Worm (Caenorhabditis elegans) whole organism, young adult: Measurements from ENCODE around the gene npr-20.

Experiments used
- B0019.2 ChIP-seq: fragments of 200-800 bp; sonication (Bioruptor generic); conservative IDR thresholded peaks from 2 replicates; pipeline ENCODE4 v1.3.6; 2022; ENCODE audit warnings: missing genetic modification reagents, missing genetic modification characterization, missing compliant biosample characterization
- B0336.3 ChIP-seq: fragments of 200-800 bp; sonication (Bioruptor generic); IDR thresholded peaks from 2 replicates; pipeline ENCODE4 v1.3.6; 2022; ENCODE audit warnings: missing genetic modification characterization, missing compliant biosample characterization
- C17E4.6 ChIP-seq: fragments of 200-800 bp; sonication (Bioruptor generic); IDR thresholded peaks from 2 replicates; pipeline ENCODE4 v1.3.6; 2022; ENCODE audit warnings: missing genetic modification reagents, missing genetic modification characterization, missing compliant biosample characterization
- D2030.7 ChIP-seq: fragments of 200-800 bp; sonication (Bioruptor generic); IDR thresholded peaks from 2 replicates; pipeline ENCODE4 v1.3.6; 2022; ENCODE audit warnings: missing genetic modification reagents, missing genetic modification characterization, missing compliant biosample characterization
- F10E7.11 ChIP-seq: sonication (generic microtip); optimal IDR thresholded peaks from 2 replicates; lab custom pipeline; 2017; ENCODE audit warnings: mild to moderate bottlenecking, missing genetic modification characterization, moderate library complexity, missing compliant biosample characterization
- F22D6.2 ChIP-seq: sonication (generic microtip); optimal IDR thresholded peaks from 2 replicates; lab custom pipeline; 2016; ENCODE audit warnings: mild to moderate bottlenecking, missing genetic modification characterization, missing compliant biosample characterization
- F39B2.1 ChIP-seq: fragments of 200-800 bp; sonication (Bioruptor generic); IDR thresholded peaks from 2 replicates; pipeline ENCODE4 v1.3.6; 2022; ENCODE audit warnings: missing genetic modification reagents, missing genetic modification characterization, missing compliant biosample characterization
- F52B5.7 ChIP-seq: sonication (generic microtip); optimal IDR thresholded peaks from 2 replicates; lab custom pipeline; 2016; ENCODE audit warnings: mild to moderate bottlenecking, missing genetic modification characterization, missing compliant biosample characterization
- K11D2.4 ChIP-seq: fragments of 200-800 bp; sonication (Bioruptor generic); IDR thresholded peaks from 2 replicates; pipeline ENCODE4 v1.3.6; 2022; ENCODE audit warnings: missing genetic modification reagents, missing genetic modification characterization, missing compliant biosample characterization
- T26A5.8 ChIP-seq: sonication (generic microtip); optimal IDR thresholded peaks from 2 replicates; lab custom pipeline; 2016; ENCODE audit warnings: missing genetic modification characterization, missing compliant biosample characterization
- Y56A3A.18 ChIP-seq: fragments of 200-800 bp; sonication (Bioruptor generic); IDR thresholded peaks from 2 replicates; pipeline ENCODE4 v1.3.6; 2022; ENCODE audit warnings: missing genetic modification reagents, missing genetic modification characterization, missing compliant biosample characterization
- Y95B8A.8 ChIP-seq: fragments of 200-800 bp; sonication (Bioruptor generic); IDR thresholded peaks from 2 replicates; pipeline ENCODE4 v1.3.6; 2022; ENCODE audit warnings: missing genetic modification reagents, missing genetic modification characterization, missing compliant biosample characterization
- ama-1 ChIP-seq, 3 experiments: fragments of 150-350 bp in 1 of 3; sonication (generic microtip) in 2 of 3; optimal IDR thresholded peaks; 2 replicates each; lab custom pipeline; 2014 to 2018; ENCODE audit warnings: missing biosample characterization in 2 of 3, missing genetic modification characterization in 2 of 3, missing genetic modification reagents in 2 of 3
- atf-7 ChIP-seq: sonication (generic microtip); optimal IDR thresholded peaks from 2 replicates; lab custom pipeline; 2017; ENCODE audit warnings: mild to moderate bottlenecking, missing genetic modification characterization, missing compliant biosample characterization
- bed-2 ChIP-seq: fragments of 200-800 bp; sonication (Bioruptor generic); IDR thresholded peaks from 2 replicates; pipeline ENCODE4 v1.3.6; 2022; ENCODE audit warnings: missing genetic modification reagents, missing genetic modification characterization, missing compliant biosample characterization
- ccch-3 ChIP-seq: fragments of 200-800 bp; sonication (Bioruptor generic); optimal IDR thresholded peaks from 2 replicates; lab custom pipeline; 2018; ENCODE audit warnings: mild to moderate bottlenecking, missing genetic modification characterization, missing compliant biosample characterization
- cebp-1 ChIP-seq, 2 experiments: fragments of 200-800 bp in 1 of 2; sonication (Bioruptor generic) in 1 of 2; sonication (generic microtip) in 1 of 2; IDR thresholded peaks in 1 of 2; optimal IDR thresholded peaks in 1 of 2; 2 replicates each; pipeline versions ENCODE4 v1.3.6 to Lab custom; 2017 to 2022; ENCODE audit warnings: missing compliant biosample characterization in 2 of 2, missing genetic modification characterization in 2 of 2, mild to moderate bottlenecking in 1 of 2, missing genetic modification reagents in 1 of 2, moderate library complexity in 1 of 2
- cebp-2 ChIP-seq: fragments of 200-800 bp; sonication (Bioruptor generic); IDR thresholded peaks from 2 replicates; pipeline ENCODE4 v1.3.6; 2022; ENCODE audit warnings: missing genetic modification characterization, missing compliant biosample characterization
- ceh-40 ChIP-seq: fragments of 200-800 bp; sonication (Bioruptor generic); IDR thresholded peaks from 2 replicates; pipeline ENCODE4 v1.3.6; 2022; ENCODE audit warnings: missing genetic modification characterization, missing compliant biosample characterization
- chd-7 ChIP-seq: sonication (generic microtip); optimal IDR thresholded peaks from 2 replicates; lab custom pipeline; 2016; ENCODE audit warnings: mild to moderate bottlenecking, missing genetic modification characterization, moderate library complexity, missing compliant biosample characterization
- dox-1 ChIP-seq: fragments of 200-800 bp; sonication (Bioruptor generic); IDR thresholded peaks from 2 replicates; pipeline ENCODE4 v1.3.6; 2022; ENCODE audit warnings: missing genetic modification reagents, missing genetic modification characterization, missing compliant biosample characterization
- dpff-1 ChIP-seq: sonication (generic microtip); optimal IDR thresholded peaks from 2 replicates; lab custom pipeline; 2017; ENCODE audit warnings: mild to moderate bottlenecking, missing genetic modification characterization, missing compliant biosample characterization
- efl-1 ChIP-seq: fragments of 150-350 bp; optimal IDR thresholded peaks from 2 replicates; lab custom pipeline; 2014; ENCODE audit warnings: missing biosample characterization, missing genetic modification reagents, missing genetic modification characterization
- egl-18 ChIP-seq: fragments of 200-800 bp; sonication (Bioruptor generic); IDR thresholded peaks from 2 replicates; pipeline ENCODE4 v1.3.6; 2022; ENCODE audit warnings: missing genetic modification reagents, missing genetic modification characterization, missing compliant biosample characterization
- egl-44 ChIP-seq: fragments of 200-800 bp; sonication (Bioruptor generic); IDR thresholded peaks from 2 replicates; pipeline ENCODE4 v1.3.6; 2022; ENCODE audit warnings: missing genetic modification reagents, missing genetic modification characterization, missing compliant biosample characterization
- ets-4 ChIP-seq: fragments of 200-800 bp; sonication (Bioruptor generic); optimal IDR thresholded peaks from 2 replicates; lab custom pipeline; 2018; ENCODE audit warnings: mild to moderate bottlenecking, missing genetic modification characterization, missing compliant biosample characterization
- him-1 ChIP-seq: sonication (generic microtip); optimal IDR thresholded peaks from 2 replicates; lab custom pipeline; 2016; ENCODE audit warnings: missing genotype, missing genetic modification reagents, missing genetic modification characterization, missing compliant biosample characterization
- lin-26 ChIP-seq: fragments of 200-800 bp; sonication (Bioruptor generic); IDR thresholded peaks from 2 replicates; pipeline ENCODE4 v1.3.6; 2022; ENCODE audit warnings: missing genetic modification reagents, missing genetic modification characterization, missing compliant biosample characterization
- lsy-27 ChIP-seq: sonication (generic microtip); optimal IDR thresholded peaks from 2 replicates; lab custom pipeline; 2017; ENCODE audit warnings: missing genetic modification characterization, mild to moderate bottlenecking, missing compliant biosample characterization, antibody characterized with exemption, missing genotype, borderline replicate concordance; ENCODE audit not compliant: insufficient read depth
- madf-8 ChIP-seq: fragments of 200-800 bp; sonication (Bioruptor generic); conservative IDR thresholded peaks from 2 replicates; pipeline ENCODE4 v1.3.6; 2022; ENCODE audit warnings: missing genetic modification reagents, missing genetic modification characterization, missing compliant biosample characterization
- mcd-1 ChIP-seq: fragments of 200-800 bp; sonication (Bioruptor generic); IDR thresholded peaks from 2 replicates; pipeline ENCODE4 v1.3.6; 2022; ENCODE audit warnings: missing genetic modification reagents, missing genetic modification characterization, missing compliant biosample characterization
- mel-28 ChIP-seq: sonication (generic microtip); optimal IDR thresholded peaks from 2 replicates; lab custom pipeline; 2016; ENCODE audit warnings: borderline replicate concordance, mild to moderate bottlenecking, missing genetic modification characterization, missing compliant biosample characterization
- mes-4 ChIP-seq: sonication (generic microtip); optimal IDR thresholded peaks from 2 replicates; lab custom pipeline; 2016; ENCODE audit warnings: missing genotype, missing genetic modification characterization, missing compliant biosample characterization
- nhr-120 ChIP-seq: fragments of 200-800 bp; sonication (Bioruptor generic); IDR thresholded peaks from 2 replicates; pipeline ENCODE4 v1.3.6; 2022; ENCODE audit warnings: missing genetic modification characterization, missing compliant biosample characterization
- nhr-27 ChIP-seq: fragments of 200-800 bp; sonication (Bioruptor generic); optimal IDR thresholded peaks from 2 replicates; lab custom pipeline; 2018; ENCODE audit warnings: mild to moderate bottlenecking, missing genetic modification characterization, moderate library complexity, missing compliant biosample characterization
- nhr-80 ChIP-seq: sonication (generic microtip); optimal IDR thresholded peaks from 2 replicates; lab custom pipeline; 2016; ENCODE audit warnings: missing genetic modification characterization, missing compliant biosample characterization
- pbrm-1 ChIP-seq: fragments of 200-800 bp; sonication (Bioruptor generic); IDR thresholded peaks from 2 replicates; pipeline ENCODE4 v1.3.6; 2022; ENCODE audit warnings: missing genetic modification reagents, missing genetic modification characterization, missing compliant biosample characterization
- rcor-1 ChIP-seq: fragments of 200-800 bp; sonication (Bioruptor generic); IDR thresholded peaks from 2 replicates; pipeline ENCODE4 v1.3.6; 2022; ENCODE audit warnings: missing genetic modification reagents, missing genetic modification characterization, missing compliant biosample characterization
- snpc-1.3 ChIP-seq: sonication (generic microtip); optimal IDR thresholded peaks from 2 replicates; lab custom pipeline; 2017; ENCODE audit warnings: missing genetic modification characterization, mild to moderate bottlenecking, missing compliant biosample characterization, antibody characterized with exemption, moderate library complexity, missing genotype, missing genetic modification reagents; ENCODE audit not compliant: insufficient read depth
- snpc-4 ChIP-seq, 5 experiments: fragments of 150-350 bp in 1 of 5; sonication (generic microtip) in 4 of 5; optimal IDR thresholded peaks; 2 replicates each; lab custom pipeline; 2014 to 2018; ENCODE audit warnings: missing genetic modification characterization in 5 of 5, missing biosample characterization in 3 of 5, antibody characterized with exemption in 2 of 5, mild to moderate bottlenecking in 2 of 5, missing compliant biosample characterization in 2 of 5, missing genotype in 2 of 5, moderate library complexity in 2 of 5, missing genetic modification reagents in 1 of 5
- somi-1 ChIP-seq: fragments of 200-800 bp; sonication (Bioruptor generic); optimal IDR thresholded peaks from 2 replicates; lab custom pipeline; 2018; ENCODE audit warnings: mild to moderate bottlenecking, missing genetic modification characterization, missing compliant biosample characterization
- tbx-9 ChIP-seq: sonication (generic microtip); optimal IDR thresholded peaks from 2 replicates; lab custom pipeline; 2016; ENCODE audit warnings: borderline replicate concordance, missing genetic modification characterization, inconsistent platforms, missing compliant biosample characterization
- zfh-2 ChIP-seq: fragments of 200-800 bp; sonication (Bioruptor generic); conservative IDR thresholded peaks from 2 replicates; pipeline ENCODE4 v1.3.6; 2022; ENCODE audit warnings: missing genetic modification reagents, missing genetic modification characterization, missing compliant biosample characterization
- ztf-28 ChIP-seq: fragments of 200-800 bp; sonication (Bioruptor generic); IDR thresholded peaks from 2 replicates; pipeline ENCODE4 v1.3.6; 2022; ENCODE audit warnings: missing genetic modification reagents, missing genetic modification characterization, missing compliant biosample characterization

npr-20 gene

ce11 chrII:8820126-8820972 lies 44.6 kb downstream of the npr-20 start (continued):
- no peak for TF ChIP-seq nhr-80 (tag; lab: Kevin White, UChicago)
- TF ChIP-seq somi-1 (GFP tag; lab: Kevin White, UChicago) = no peak
- TF ChIP-seq ama-1 (optimal IDR thresholded peaks at IDR 0.05; lab: Kevin White, UChicago) = peak; percentile 87
- TF ChIP-seq ama-1 (GFP tag; optimal IDR thresholded peaks at IDR 0.05; lab: Kevin White, UChicago) = no peak
- no peak for TF ChIP-seq efl-1 (GFP tag; lab: Kevin White, UChicago)
- no peak for TF ChIP-seq snpc-1.3
- no peak for TF ChIP-seq zfh-2 (GFP tag; lab: Robert Waterston, UW)
- TF ChIP-seq Y56A3A.18 (GFP tag; lab: Robert Waterston, UW) = no peak
- no peak for TF ChIP-seq ceh-40 (GFP tag; lab: Robert Waterston, UW)
- TF ChIP-seq nhr-120 = no peak
- no peak for TF ChIP-seq cebp-2
- 0 out of 2 replicates have a peak, but pooled peaks have one; percentile 29 for TF ChIP-seq K11D2.4 (GFP tag; lab: Robert Waterston, UW)
- TF ChIP-seq F39B2.1 = no peak
- TF ChIP-seq ets-4 (GFP tag; lab: Kevin White, UChicago) = no peak
- no peak for TF ChIP-seq F52B5.7 (tag; lab: Kevin White, UChicago)
- no peak for TF ChIP-seq dox-1 (GFP tag; lab: Robert Waterston, UW)
- TF ChIP-seq ztf-28 (GFP tag; lab: Robert Waterston, UW) = no peak
- no peak for TF ChIP-seq F10E7.11 (tag; lab: Kevin White, UChicago)
- TF ChIP-seq chd-7 (tag; lab: Kevin White, UChicago) = peak; percentile 4
- no peak for TF ChIP-seq nhr-27 (tag; lab: Kevin White, UChicago)
- no peak for TF ChIP-seq mel-28 (tag; lab: Kevin White, UChicago)
- no peak for TF ChIP-seq him-1 (tag; lab: Kevin White, UChicago)
- TF ChIP-seq D2030.7 (GFP tag; lab: Robert Waterston, UW) = no peak
- no peak for TF ChIP-seq tbx-9 (tag; lab: Kevin White, UChicago)
- no peak for TF ChIP-seq F22D6.2 (tag; lab: Kevin White, UChicago)
- no peak for TF ChIP-seq B0019.2 (GFP tag; lab: Robert Waterston, UW)
- TF ChIP-seq mes-4 (tag; lab: Kevin White, UChicago) = no peak
- TF ChIP-seq bed-2 (GFP tag; lab: Robert Waterston, UW) = no peak
- no peak for TF ChIP-seq cebp-1 (GFP tag; IDR thresholded peaks at IDR 0.05; lab: Robert Waterston, UW)
- TF ChIP-seq cebp-1 (tag; optimal IDR thresholded peaks at IDR 0.05; lab: Kevin White, UChicago) = no peak
- no peak for TF ChIP-seq rcor-1 (GFP tag; lab: Robert Waterston, UW)
- no peak for TF ChIP-seq egl-44 (GFP tag; lab: Robert Waterston, UW)
- TF ChIP-seq Y95B8A.8 (GFP tag; lab: Robert Waterston, UW) = no peak
- TF ChIP-seq snpc-4 (GFP tag; optimal IDR thresholded peaks at IDR 0.05; lab: Kevin White, UChicago) = no peak
- no peak for TF ChIP-seq snpc-4 (tag; optimal IDR thresholded peaks at IDR 0.05; lab: Kevin White, UChicago)
- TF ChIP-seq pbrm-1 (GFP tag; lab: Robert Waterston, UW) = no peak
- no peak for TF ChIP-seq T26A5.8
- no peak for TF ChIP-seq egl-18 (GFP tag; lab: Robert Waterston, UW)
- no peak for TF ChIP-seq dpff-1
- peak; percentile 14; the same call in 1 of the 2 replicates for TF ChIP-seq lin-26 (GFP tag; lab: Robert Waterston, UW)
- TF ChIP-seq ccch-3 (GFP tag; lab: Kevin White, UChicago) = no peak
- no peak for TF ChIP-seq madf-8 (GFP tag; lab: Robert Waterston, UW)
- TF ChIP-seq mcd-1 (GFP tag; lab: Robert Waterston, UW) = no peak
- no peak for TF ChIP-seq C17E4.6 (GFP tag; lab: Robert Waterston, UW)
- no peak for TF ChIP-seq atf-7 (tag; lab: Kevin White, UChicago)
- TF ChIP-seq lsy-27 = no peak
- TF ChIP-seq B0336.3 = no peak
